Worm (Caenorhabditis elegans) whole organism, L3 larva: Measurements from ENCODE around the gene sod-1.

Experiments
- R02D3.7 ChIP-seq: fragments of 150-350 bp; optimal IDR thresholded peaks from 2 replicates; lab custom pipeline; 2014; ENCODE audit warnings: missing biosample characterization, missing genetic modification characterization
- ZK546.5 ChIP-seq: sonication (generic microtip); optimal IDR thresholded peaks from 2 replicates; lab custom pipeline; 2017; ENCODE audit warnings: missing biosample characterization, missing genetic modification characterization
- aly-2 ChIP-seq: fragments of 150-350 bp; optimal IDR thresholded peaks from 2 replicates; lab custom pipeline; 2014; ENCODE audit warnings: missing biosample characterization, missing genetic modification characterization
- ama-1 ChIP-seq: fragments of 150-350 bp; optimal IDR thresholded peaks from 2 replicates; lab custom pipeline; 2018
- ceh-16 ChIP-seq: sonication (generic microtip); optimal IDR thresholded peaks from 2 replicates; lab custom pipeline; 2017; ENCODE audit warnings: missing biosample characterization, missing genetic modification characterization
- ceh-28 ChIP-seq: fragments of 150-350 bp; optimal IDR thresholded peaks from 2 replicates; lab custom pipeline; 2014; ENCODE audit warnings: missing biosample characterization, missing genetic modification reagents, missing genetic modification characterization
- ceh-9 ChIP-seq: sonication (generic microtip); optimal IDR thresholded peaks from 2 replicates; lab custom pipeline; 2018; ENCODE audit warnings: missing biosample characterization, missing genetic modification characterization
- egl-27 ChIP-seq: sonication (generic microtip); optimal IDR thresholded peaks from 4 replicates; lab custom pipeline; 2017; ENCODE audit warnings: missing biosample characterization, missing genetic modification reagents, missing genetic modification characterization
- egl-5 ChIP-seq: fragments of 150-350 bp; optimal IDR thresholded peaks from 2 replicates; lab custom pipeline; 2017; ENCODE audit warnings: missing biosample characterization, missing genetic modification reagents, missing genetic modification characterization, inconsistent platforms
- elt-1 ChIP-seq: fragments of 150-350 bp; optimal IDR thresholded peaks from 2 replicates; lab custom pipeline; 2014; ENCODE audit warnings: missing biosample characterization, missing genetic modification characterization
- elt-2 ChIP-seq: sonication (generic microtip); optimal IDR thresholded peaks from 2 replicates; lab custom pipeline; 2016; ENCODE audit warnings: missing genetic modification reagents, mild to moderate bottlenecking, missing genetic modification characterization, missing compliant biosample characterization
- elt-3 ChIP-seq, 3 experiments: fragments of 150-350 bp in 1 of 3; sonication (generic microtip) in 2 of 3; optimal IDR thresholded peaks; 2 replicates in 2 of 3; 4 replicates in 1 of 3; lab custom pipeline; 2014 to 2017; ENCODE audit warnings: missing biosample characterization in 3 of 3, missing genetic modification characterization in 3 of 3
- fkh-10 ChIP-seq: sonication (generic microtip); optimal IDR thresholded peaks from 2 replicates; lab custom pipeline; 2017; ENCODE audit warnings: missing biosample characterization, missing genetic modification reagents, missing genetic modification characterization
- fkh-2 ChIP-seq: fragments of 150-350 bp; optimal IDR thresholded peaks from 2 replicates; lab custom pipeline; 2014; ENCODE audit warnings: missing biosample characterization, missing genetic modification reagents, missing genetic modification characterization
- fos-1 ChIP-seq: fragments of 150-350 bp; optimal IDR thresholded peaks from 2 replicates; lab custom pipeline; 2014; ENCODE audit warnings: missing biosample characterization, missing genetic modification characterization
- hmg-11 ChIP-seq: sonication (generic microtip); optimal IDR thresholded peaks from 2 replicates; lab custom pipeline; 2016; ENCODE audit warnings: missing genetic modification characterization, missing compliant biosample characterization
- jun-1 ChIP-seq: fragments of 150-350 bp; optimal IDR thresholded peaks from 2 replicates; lab custom pipeline; 2014; ENCODE audit warnings: missing biosample characterization, missing genetic modification reagents, missing genetic modification characterization
- lin-15B ChIP-seq: fragments of 150-350 bp; optimal IDR thresholded peaks from 2 replicates; lab custom pipeline; 2014; ENCODE audit warnings: missing biosample characterization, missing genetic modification characterization
- lin-39 ChIP-seq: fragments of 150-350 bp; optimal IDR thresholded peaks from 2 replicates; lab custom pipeline; 2018; ENCODE audit warnings: missing biosample characterization, missing genetic modification reagents, missing genetic modification characterization
- lsy-12 ChIP-seq: sonication (generic microtip); optimal IDR thresholded peaks from 2 replicates; lab custom pipeline; 2016; ENCODE audit warnings: mild to moderate bottlenecking, missing genetic modification characterization, missing compliant biosample characterization
- mdl-1 ChIP-seq: fragments of 150-350 bp; optimal IDR thresholded peaks from 2 replicates; lab custom pipeline; 2014; ENCODE audit warnings: missing biosample characterization, missing genetic modification characterization
- mml-1 ChIP-seq: fragments of 150-350 bp; sonication (generic microtip); optimal IDR thresholded peaks from 3 replicates; lab custom pipeline; 2014; ENCODE audit warnings: missing biosample characterization, missing genetic modification characterization
- nfya-1 ChIP-seq: sonication (generic microtip); optimal IDR thresholded peaks from 2 replicates; lab custom pipeline; 2017; ENCODE audit warnings: missing genetic modification characterization, mild to moderate bottlenecking, missing compliant biosample characterization, antibody characterized with exemption, moderate library complexity; ENCODE audit not compliant: insufficient read depth
- nhr-11 ChIP-seq: fragments of 150-350 bp; optimal IDR thresholded peaks from 2 replicates; lab custom pipeline; 2014; ENCODE audit warnings: missing biosample characterization, missing genetic modification characterization
- nhr-12 ChIP-seq: fragments of 150-350 bp; optimal IDR thresholded peaks from 2 replicates; lab custom pipeline; 2014; ENCODE audit warnings: missing biosample characterization, missing genetic modification characterization
- nhr-23 ChIP-seq: fragments of 150-350 bp; optimal IDR thresholded peaks from 2 replicates; lab custom pipeline; 2014; ENCODE audit warnings: missing biosample characterization, missing genetic modification reagents, missing genetic modification characterization
- nhr-237 ChIP-seq: fragments of 150-350 bp; optimal IDR thresholded peaks from 2 replicates; lab custom pipeline; 2014; ENCODE audit warnings: missing biosample characterization, missing genetic modification characterization
- nhr-25 ChIP-seq: sonication (generic microtip); optimal IDR thresholded peaks from 2 replicates; lab custom pipeline; 2017; ENCODE audit warnings: missing biosample characterization, missing genetic modification characterization
- nhr-28 ChIP-seq: fragments of 150-350 bp; optimal IDR thresholded peaks from 2 replicates; lab custom pipeline; 2014; ENCODE audit warnings: missing biosample characterization, missing genetic modification characterization
- nhr-67 ChIP-seq: fragments of 150-350 bp; optimal IDR thresholded peaks from 2 replicates; lab custom pipeline; 2014; ENCODE audit warnings: missing biosample characterization, missing genetic modification characterization
- nhr-76 ChIP-seq: fragments of 150-350 bp; sonication (generic microtip); optimal IDR thresholded peaks from 5 replicates; lab custom pipeline; 2014; ENCODE audit warnings: missing biosample characterization, missing genetic modification characterization
- nhr-77 ChIP-seq: fragments of 150-350 bp; optimal IDR thresholded peaks from 2 replicates; lab custom pipeline; 2014; ENCODE audit warnings: missing biosample characterization, missing genetic modification characterization
- pha-4 ChIP-seq: fragments of 150-350 bp; optimal IDR thresholded peaks from 2 replicates; lab custom pipeline; 2014; ENCODE audit warnings: missing biosample characterization, missing genetic modification reagents, missing genetic modification characterization
- pqm-1 ChIP-seq: fragments of 150-350 bp; optimal IDR thresholded peaks from 2 replicates; lab custom pipeline; 2017; ENCODE audit warnings: missing biosample characterization, missing genetic modification characterization, inconsistent platforms
- skn-1 ChIP-seq: fragments of 150-350 bp; optimal IDR thresholded peaks from 2 replicates; lab custom pipeline; 2014; ENCODE audit warnings: missing biosample characterization, missing genetic modification characterization
- snpc-4 ChIP-seq: fragments of 150-350 bp; optimal IDR thresholded peaks from 2 replicates; lab custom pipeline; 2014; ENCODE audit warnings: missing biosample characterization, missing genetic modification characterization
- tbx-2 ChIP-seq: sonication (generic microtip); optimal IDR thresholded peaks from 2 replicates; lab custom pipeline; 2016; ENCODE audit warnings: mild to moderate bottlenecking, missing genetic modification characterization, missing compliant biosample characterization
- unc-62 ChIP-seq: fragments of 150-350 bp; sonication (generic microtip); optimal IDR thresholded peaks from 4 replicates; lab custom pipeline; 2014; ENCODE audit warnings: missing biosample characterization, missing genetic modification reagents, missing genetic modification characterization
- zag-1 ChIP-seq: fragments of 150-350 bp; optimal IDR thresholded peaks from 2 replicates; lab custom pipeline; 2014; ENCODE audit warnings: missing biosample characterization, missing genetic modification characterization
- ztf-11 ChIP-seq: fragments of 150-350 bp; optimal IDR thresholded peaks from 2 replicates; lab custom pipeline; 2014; ENCODE audit warnings: missing biosample characterization, missing genetic modification characterization
- ztf-4 ChIP-seq: fragments of 150-350 bp; optimal IDR thresholded peaks from 2 replicates; lab custom pipeline; 2014; ENCODE audit warnings: missing biosample characterization, missing genetic modification characterization

The sod-1 gene

DNA sequence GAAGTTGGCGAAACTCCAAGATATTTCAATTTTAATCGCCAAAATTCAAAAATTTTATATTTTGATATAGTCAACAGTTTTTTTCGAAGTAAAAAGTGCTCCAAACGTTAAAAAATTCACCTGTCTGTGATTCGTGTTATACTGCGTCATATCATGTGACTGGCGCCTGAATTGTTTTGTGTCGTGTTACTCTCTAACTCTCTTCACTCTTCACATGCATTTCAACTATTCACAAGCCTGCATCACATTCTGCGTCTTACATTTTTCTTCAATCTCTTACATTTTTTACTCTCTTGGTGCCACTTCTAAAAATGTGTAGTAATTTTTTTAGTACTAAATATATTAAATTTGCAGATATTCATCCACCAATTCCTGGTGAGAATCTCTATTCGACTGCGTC lies 45.3 kb downstream of the sod-1 start, which contains the start of gene flcn-1 (continued):
- TF ChIP-seq elt-2 (peak; percentile 50), nhr-23 (tag; lab: Kevin White, UChicago) (no peak), nhr-25 (tag; lab: Kevin White, UChicago) (no peak), elt-1 (tag; lab: Kevin White, UChicago) (no peak), egl-27 (tag; lab: Kevin White, UChicago) (no peak)

DNA sequence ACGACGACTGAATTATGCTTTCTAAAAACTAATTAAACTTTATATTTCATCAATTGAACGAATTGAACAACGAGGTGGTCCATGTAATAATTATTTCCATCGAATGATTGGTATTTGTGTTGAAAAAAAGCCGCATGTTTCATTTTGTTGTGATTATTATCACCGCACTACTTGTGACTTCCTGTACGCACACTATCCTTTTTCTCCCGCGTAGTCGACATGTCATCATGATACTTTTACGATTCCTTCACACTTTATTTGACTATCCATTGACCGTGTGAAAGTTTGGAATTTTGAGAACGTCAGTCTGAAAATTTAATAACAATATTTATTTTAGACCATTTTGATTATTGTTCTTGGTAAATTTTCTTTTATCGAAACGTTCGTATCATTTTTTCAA lies 46.1 kb downstream of the sod-1 start, which contains the start of gene F22D3.4:
TSS of gene F22D3.4 (minus strand) at position 1 of the 400 bp plus-strand sequence.
- no peak for TF ChIP-seq ztf-4 (tag; lab: Kevin White, UChicago)
- no peak for TF ChIP-seq nhr-67 (tag; lab: Kevin White, UChicago)
- no peak for TF ChIP-seq nhr-76
- TF ChIP-seq aly-2 = no peak
- no peak for TF ChIP-seq elt-3 (tag; optimal IDR thresholded peaks at IDR 0.05; lab: Kevin White, UChicago)
- peak; percentile 21 for TF ChIP-seq elt-2

- TF ChIP-seq ama-1 (lab: Kevin White, UChicago) = no peak
- TF ChIP-seq nhr-11 (tag; lab: Kevin White, UChicago) = no peak
- no peak for TF ChIP-seq ceh-16 (tag; lab: Kevin White, UChicago)
- TF ChIP-seq nhr-28 (tag; lab: Kevin White, UChicago) = no peak
- TF ChIP-seq, all 47 proteins: peak for 0
Observed at ce11 chrII:6927034-6927433, 46.7 kb downstream of the sod-1 start.

DNA sequence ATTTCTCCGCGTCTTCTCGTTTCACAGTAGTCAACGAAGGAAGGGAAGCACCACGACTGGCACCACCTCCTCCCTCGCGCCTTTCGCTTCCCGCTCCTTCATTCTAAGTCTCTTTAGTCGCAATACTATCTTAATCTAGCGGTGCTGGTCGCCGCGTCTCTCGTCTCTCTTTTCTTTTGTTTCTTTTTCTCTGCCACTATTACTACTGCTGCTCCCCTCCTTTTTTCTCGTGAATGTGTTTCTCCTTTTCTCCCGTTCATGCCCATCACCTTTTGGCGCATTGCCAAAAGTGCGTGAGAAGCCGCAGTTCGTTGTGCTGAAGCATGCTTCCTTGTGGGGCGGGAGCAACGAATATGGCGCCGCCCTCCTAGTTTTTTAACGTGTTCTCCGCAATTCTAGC lies 47.2 kb downstream of the sod-1 start:
- TF ChIP-seq ZK546.5 (tag; lab: Kevin White, UChicago) (no peak), nhr-25 (tag; lab: Kevin White, UChicago) (peak; percentile 37), lin-15B (tag; lab: Kevin White, UChicago) (peak; percentile 38), pha-4 (tag; lab: Kevin White, UChicago) (peak; percentile 68), egl-27 (tag; lab: Kevin White, UChicago) (peak; percentile 59), elt-3 (tag; optimal IDR thresholded peaks at IDR 0.05; lab: Kevin White, UChicago) (no peak), R02D3.7 (tag; lab: Kevin White, UChicago) (peak; percentile 23), fos-1 (tag; lab: Kevin White, UChicago) (peak; percentile 37), ceh-9 (tag; lab: Kevin White, UChicago) (no peak), ceh-28 (tag; lab: Kevin White, UChicago) (peak; percentile 42), hmg-11 (tag; lab: Kevin White, UChicago) (peak; percentile 86), skn-1 (peak; percentile 79), elt-2 (peak; percentile 92), snpc-4 (tag; lab: Kevin White, UChicago) (peak; percentile 72), nfya-1 (tag; lab: Kevin White, UChicago) (peak; percentile 79), fkh-2 (no peak), ztf-11 (tag; lab: Kevin White, UChicago) (no peak), nhr-77 (tag; lab: Kevin White, UChicago) (no peak), zag-1 (tag; lab: Kevin White, UChicago) (no peak), unc-62 (peak; percentile 6), ama-1 (lab: Kevin White, UChicago) (no peak), nhr-12 (no peak), tbx-2 (peak; percentile 48), nhr-28 (tag; lab: Kevin White, UChicago) (no peak), nhr-23 (tag; lab: Kevin White, UChicago) (peak; percentile 46), lsy-12 (tag; lab: Kevin White, UChicago) (peak; percentile 33), nhr-237 (tag; lab: Kevin White, UChicago) (no peak), lin-39 (tag; lab: Kevin White, UChicago) (peak; percentile 60), egl-5 (tag; lab: Kevin White, UChicago) (no peak), mml-1 (no peak), jun-1 (tag; lab: Kevin White, UChicago) (peak; percentile 88), mdl-1 (tag; lab: Kevin White, UChicago) (peak; percentile 62), fkh-10 (GFP tag; lab: Kevin White, UChicago) (peak; percentile 44), pqm-1 (peak; percentile 56)
